Worm (Caenorhabditis elegans): ENCODE measurements around the gene idpp-6.

DNA sequence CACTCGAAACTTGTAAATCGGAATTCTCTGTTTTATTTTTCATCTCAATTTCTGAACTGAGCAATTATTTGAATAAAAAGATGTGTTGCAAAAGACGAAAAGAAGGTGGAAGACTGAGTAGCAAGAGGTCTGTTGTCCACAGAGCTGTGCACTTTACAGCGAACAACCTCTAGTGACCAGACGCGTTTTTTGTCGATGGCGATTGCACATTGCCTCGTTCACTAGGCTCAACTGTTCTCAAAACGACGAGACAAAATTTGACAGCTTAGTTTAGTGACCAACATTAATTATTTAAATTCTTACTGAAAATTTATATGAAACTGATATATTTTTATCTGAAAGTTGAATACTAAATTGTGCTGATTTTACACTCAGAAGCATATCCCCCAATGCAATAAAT is 49.8 kb upstream of the idpp-6 start, which contains the start of gene R03E9.2:
- TF ChIP-seq nhr-12 (tag; optimal IDR thresholded peaks at IDR 0.05) (no peak), nhr-11 (tag; optimal IDR thresholded peaks at IDR 0.05) (no peak), lin-15B (tag; optimal IDR thresholded peaks at IDR 0.05) (no peak), unc-62 (GFP tag; optimal IDR thresholded peaks at IDR 0.05) (no peak), skn-1 (tag; optimal IDR thresholded peaks at IDR 0.05) (no peak), pag-3 (tag; optimal IDR thresholded peaks at IDR 0.05; ENCODE audit: borderline replicate concordance, insufficient read depth) (no peak), unc-130 (tag; optimal IDR thresholded peaks at IDR 0.05) (no peak)
